Worm (Caenorhabditis elegans): ENCODE data around the gene C12D5.5.

DNA sequence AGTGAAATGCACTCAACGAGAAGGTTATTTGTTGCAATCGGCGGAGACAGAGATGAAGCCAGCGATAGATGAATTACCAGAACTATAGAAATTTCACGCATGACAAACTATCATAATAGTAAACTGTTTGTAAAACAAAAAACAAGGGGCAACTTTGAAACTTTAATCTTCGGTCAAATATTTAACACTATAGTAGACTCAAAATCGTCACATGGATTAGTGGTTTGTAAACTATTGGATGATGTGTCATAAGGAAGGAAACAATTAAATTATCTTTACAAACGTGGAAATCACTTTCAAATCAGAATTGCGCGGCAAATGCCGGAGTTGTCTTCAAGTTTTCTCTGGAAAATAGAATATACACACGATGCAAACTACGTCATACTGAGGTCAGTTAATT, 49.6 kb downstream of the C12D5.5 start, which contains the start of gene ZK105.5:
- no peak for TF ChIP-seq ama-1 (optimal IDR thresholded peaks at IDR 0.05)
- no peak for TF ChIP-seq unc-55 (GFP tag; optimal IDR thresholded peaks at IDR 0.05)
- TF ChIP-seq ztf-11 (tag; optimal IDR thresholded peaks at IDR 0.05), result no peak
- no peak for TF ChIP-seq nhr-237 (tag; optimal IDR thresholded peaks at IDR 0.05)
- no peak for TF ChIP-seq nhr-77 (tag; optimal IDR thresholded peaks at IDR 0.05)
- TF ChIP-seq lin-13 (GFP tag; optimal IDR thresholded peaks at IDR 0.05), result no peak
- no peak for TF ChIP-seq ztf-4 (tag; optimal IDR thresholded peaks at IDR 0.05)
- TF ChIP-seq dmd-4 (tag; optimal IDR thresholded peaks at IDR 0.05), result no peak
- TF ChIP-seq snpc-4 (tag; optimal IDR thresholded peaks at IDR 0.05), result no peak
- TF ChIP-seq mab-5 (tag; optimal IDR thresholded peaks at IDR 0.05), result no peak
- no peak for TF ChIP-seq blmp-1 (tag; optimal IDR thresholded peaks at IDR 0.05; ENCODE audit: insufficient read depth)
- TF ChIP-seq elt-3 (tag; optimal IDR thresholded peaks at IDR 0.05), result no peak
- no peak for TF ChIP-seq nhr-25 (tag; optimal IDR thresholded peaks at IDR 0.05)
- TF ChIP-seq alr-1 (tag; optimal IDR thresholded peaks at IDR 0.05), result no peak

All from whole organism, L2 larva.